Fruit fly (Drosophila melanogaster) whole organism, wandering third instar larva: Measurements from ENCODE around the gene Rai1.
A peak's percentile ranks its signal among the peaks of the same experiment; 100 is the strongest.

Source experiments
- Abd-B ChIP-seq: fragments of >200 bp; optimal IDR thresholded peaks from 2 replicates; lab custom pipeline; 2017; ENCODE audit warnings: missing biosample characterization, missing genetic modification characterization
- CG9705 ChIP-seq: fragments of 200-800 bp; sonication (Bioruptor generic); optimal IDR thresholded peaks from 2 replicates; lab custom pipeline; 2018; ENCODE audit warnings: missing biosample characterization, mild to moderate bottlenecking, missing genetic modification characterization
- CrebA ChIP-seq: fragments of 200-800 bp; sonication (Bioruptor generic); optimal IDR thresholded peaks from 2 replicates; lab custom pipeline; 2016; ENCODE audit warnings: missing biosample characterization, mild to moderate bottlenecking, missing genetic modification characterization, borderline replicate concordance
- Dfd ChIP-seq: fragments of >200 bp; optimal IDR thresholded peaks from 2 replicates; lab custom pipeline; 2017; ENCODE audit warnings: missing biosample characterization, missing genetic modification characterization
- GATAd ChIP-seq: sonication (Bioruptor generic); optimal IDR thresholded peaks from 2 replicates; lab custom pipeline; 2016; ENCODE audit warnings: missing biosample characterization, missing genetic modification characterization
- HLH106 ChIP-seq: fragments of 200-800 bp; optimal IDR thresholded peaks from 3 replicates; lab custom pipeline; 2019; ENCODE audit warnings: missing biosample characterization, mild to moderate bottlenecking, missing genetic modification characterization, moderate library complexity
- Hnf4 ChIP-seq: fragments of 200-800 bp; sonication (Bioruptor generic); optimal IDR thresholded peaks from 2 replicates; lab custom pipeline; 2016; ENCODE audit warnings: missing biosample characterization, mild to moderate bottlenecking, missing genetic modification characterization
- Hr78 ChIP-seq: fragments of >200 bp; optimal IDR thresholded peaks from 2 replicates; lab custom pipeline; 2017; ENCODE audit warnings: missing biosample characterization, missing genetic modification characterization
- Hr83 ChIP-seq: fragments of 200-300 bp; sonication (Bioruptor generic); optimal IDR thresholded peaks from 2 replicates; lab custom pipeline; 2016; ENCODE audit warnings: missing biosample characterization, mild to moderate bottlenecking, missing genetic modification characterization, moderate library complexity; ENCODE audit not compliant: poor library complexity, severe bottlenecking
- Mio ChIP-seq: sonication (Bioruptor generic); optimal IDR thresholded peaks from 2 replicates; lab custom pipeline; 2016; ENCODE audit warnings: missing biosample characterization, missing genetic modification characterization
- Myc ChIP-seq: fragments of >200 bp; optimal IDR thresholded peaks from 2 replicates; lab custom pipeline; 2017
- Rel ChIP-seq, 2 experiments: fragments of 200-800 bp; sonication (Bioruptor generic) in 1 of 2; optimal IDR thresholded peaks; 2 replicates in 1 of 2; 3 replicates in 1 of 2; lab custom pipeline; 2016 to 2019; ENCODE audit warnings: mild to moderate bottlenecking in 2 of 2, missing biosample characterization in 2 of 2, missing genetic modification characterization in 2 of 2, moderate library complexity in 1 of 2
- Sp1 ChIP-seq: fragments of 200-800 bp; sonication (Bioruptor generic); optimal IDR thresholded peaks from 3 replicates; lab custom pipeline; 2019; ENCODE audit warnings: missing biosample characterization, mild to moderate bottlenecking, missing genetic modification characterization, moderate library complexity
- Vsx2 ChIP-seq: fragments of 200-300, 225-300 bp; sonication (Bioruptor generic); optimal IDR thresholded peaks from 2 replicates; lab custom pipeline; 2018; ENCODE audit warnings: missing biosample characterization, missing genetic modification characterization; ENCODE audit not compliant: partially characterized antibody
- br ChIP-seq: fragments of 200-800 bp; sonication (Bioruptor generic); optimal IDR thresholded peaks from 2 replicates; lab custom pipeline; 2016; ENCODE audit warnings: missing biosample characterization, missing genetic modification characterization
- brk ChIP-seq: fragments of 200-800 bp; sonication (Bioruptor generic); optimal IDR thresholded peaks from 2 replicates; lab custom pipeline; 2016; ENCODE audit warnings: missing biosample characterization, mild to moderate bottlenecking, missing genetic modification characterization
- dsf ChIP-seq: sonication (Bioruptor generic); optimal IDR thresholded peaks from 2 replicates; lab custom pipeline; 2016; ENCODE audit warnings: missing biosample characterization, missing genetic modification characterization, borderline replicate concordance
- ey ChIP-seq: fragments of 200-800 bp; sonication (Bioruptor generic); optimal IDR thresholded peaks from 2 replicates; lab custom pipeline; 2016; ENCODE audit warnings: missing biosample characterization, missing genetic modification characterization
- foxo ChIP-seq, 2 experiments: fragments of 200-800 bp; sonication (Bioruptor generic); optimal IDR thresholded peaks; 2 replicates in 1 of 2; 3 replicates in 1 of 2; lab custom pipeline; 2016 to 2017; ENCODE audit warnings: missing biosample characterization in 2 of 2, missing genetic modification characterization in 2 of 2
- h ChIP-seq: fragments of 200-800 bp; sonication (Bioruptor generic); optimal IDR thresholded peaks from 3 replicates; lab custom pipeline; 2016; ENCODE audit warnings: missing biosample characterization, mild to moderate bottlenecking, missing genetic modification characterization
- lola ChIP-seq: fragments of >200 bp; optimal IDR thresholded peaks from 2 replicates; lab custom pipeline; 2017; ENCODE audit warnings: missing biosample characterization, missing genetic modification characterization
- psq ChIP-seq: fragments of 200-800 bp; sonication (Bioruptor generic); optimal IDR thresholded peaks from 3 replicates; lab custom pipeline; 2017; ENCODE audit warnings: missing biosample characterization, mild to moderate bottlenecking, missing genetic modification characterization, moderate library complexity
- sage ChIP-seq: fragments of 200-800 bp; sonication (Bioruptor generic); optimal IDR thresholded peaks from 2 replicates; lab custom pipeline; 2016; ENCODE audit warnings: missing biosample characterization, mild to moderate bottlenecking, missing genetic modification characterization
- sv ChIP-seq: fragments of 200-800 bp; sonication (Bioruptor generic); optimal IDR thresholded peaks from 3 replicates; lab custom pipeline; 2016; ENCODE audit warnings: missing biosample characterization, missing genetic modification characterization
- tai ChIP-seq: sonication (Bioruptor generic); optimal IDR thresholded peaks from 2 replicates; lab custom pipeline; 2016; ENCODE audit warnings: missing biosample characterization, missing genetic modification characterization
- woc ChIP-seq: sonication (Bioruptor generic); optimal IDR thresholded peaks from 2 replicates; lab custom pipeline; 2016; ENCODE audit warnings: missing biosample characterization, mild to moderate bottlenecking, missing genetic modification characterization

Rai1 gene

DNA sequence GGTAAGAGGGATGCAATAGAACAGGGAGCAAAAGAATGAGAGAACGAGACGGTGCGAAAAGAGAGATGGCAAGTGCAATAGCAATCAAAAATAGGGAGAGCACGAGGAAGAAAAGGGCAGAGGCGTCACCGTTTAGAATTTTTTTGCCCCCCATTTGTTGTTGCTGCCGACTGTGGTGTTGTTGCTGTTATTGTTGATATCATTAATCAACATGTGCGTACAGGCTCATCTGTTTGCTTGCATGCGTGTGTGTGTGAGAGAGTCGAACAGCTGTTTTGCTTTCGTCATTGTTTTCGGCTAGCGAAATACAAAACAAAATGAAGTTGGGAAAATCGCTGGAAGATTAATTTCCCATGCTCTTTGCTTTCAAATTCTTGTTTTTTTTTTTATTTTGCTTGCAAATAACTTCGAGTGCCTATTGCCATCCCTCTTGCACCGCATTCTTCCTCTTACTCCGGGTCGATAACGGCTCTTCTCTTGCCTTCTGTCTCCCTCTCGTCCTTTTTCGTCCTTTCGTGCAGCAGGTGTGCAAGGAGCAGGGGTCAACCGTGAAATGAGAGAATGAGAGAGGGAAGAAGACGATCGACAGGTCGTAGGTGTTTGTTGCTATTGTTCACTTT, 9.9 kb downstream of the Rai1 start:
- TF ChIP-seq psq (peak; percentile 55), tai (no peak)

DNA sequence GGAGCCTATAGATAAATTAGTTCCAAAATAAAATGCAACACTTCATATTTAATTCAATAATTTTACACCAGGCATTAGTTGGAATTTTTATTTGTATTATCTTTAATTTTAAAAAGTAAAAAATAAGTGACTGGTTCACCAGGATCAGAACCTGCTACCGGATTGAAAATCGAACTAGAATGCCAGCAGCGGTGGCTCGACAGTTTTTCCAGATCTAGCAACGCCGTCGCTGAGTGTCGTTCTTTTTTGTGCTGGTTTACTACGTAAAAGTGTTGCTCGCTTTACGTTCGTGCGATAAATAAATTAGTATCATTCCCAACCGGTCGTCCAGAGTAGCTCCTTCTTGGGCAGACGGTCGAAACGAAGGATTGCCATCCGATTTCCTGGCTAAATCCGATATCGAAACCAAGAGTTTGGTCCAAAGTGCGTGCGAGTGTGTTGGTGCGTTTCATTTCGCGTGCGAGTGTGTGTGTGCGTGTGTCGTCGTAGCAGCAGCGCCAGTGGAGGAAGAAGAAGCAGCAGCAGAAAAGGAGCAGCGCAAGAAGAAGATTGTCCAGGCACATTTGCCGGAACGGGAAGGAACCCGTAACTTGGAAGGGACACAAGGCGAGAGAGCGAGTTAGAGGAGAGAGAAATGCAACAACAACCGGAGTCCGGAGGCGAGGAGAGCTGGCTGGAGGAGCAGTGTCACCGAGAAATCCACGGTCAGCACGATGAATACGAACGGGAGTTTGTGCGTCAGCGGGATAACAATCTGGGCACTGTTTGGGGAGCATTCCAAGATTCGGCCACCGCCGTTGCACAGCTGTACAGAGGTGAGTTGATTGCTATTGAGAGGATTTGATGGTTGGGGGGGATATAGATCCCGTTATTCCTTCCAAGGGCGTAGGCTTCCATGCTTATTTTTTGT, 11.0 kb downstream of the Rai1 start, which contains the start of gene CG4768:
CG4768 (plus strand) TSS at position 200 of the 910 bp plus-strand sequence.
- TF ChIP-seq woc (GFP tag; lab: Kevin White, UChicago) (peak; percentile 34), Rel (GFP tag; optimal IDR thresholded peaks at IDR 0.05; lab: Kevin White, UChicago) (no peak), Rel (tag; optimal IDR thresholded peaks at IDR 0.05; lab: Kevin White, UChicago) (peak; percentile 9), sage (GFP tag; lab: Kevin White, UChicago) (no peak), Sp1 (GFP tag; lab: Kevin White, UChicago) (peak; percentile 13)

DNA sequence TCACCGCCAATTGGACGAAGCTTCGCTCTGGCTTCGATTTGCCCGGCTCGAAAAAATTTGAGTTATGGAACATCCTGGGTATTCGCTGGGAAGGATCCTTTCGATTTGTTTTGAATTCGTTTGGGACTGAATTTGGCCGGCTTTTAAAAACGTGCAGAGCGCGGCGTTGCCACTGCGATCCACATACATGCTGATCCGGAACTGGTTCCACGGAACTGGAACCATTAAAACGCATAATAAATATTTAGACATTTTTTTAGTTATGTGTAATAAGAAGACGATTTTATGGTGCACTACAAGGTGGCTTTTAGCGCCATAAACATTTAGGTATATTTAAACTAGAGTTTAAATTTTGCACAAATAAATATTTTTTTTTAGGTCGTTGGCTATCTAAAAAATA, 12.1 kb downstream of the Rai1 start, which contains the start of gene Rrp45:
Rrp45 (minus strand) TSS at position 209 of the 400 bp plus-strand sequence.
- TF ChIP-seq Myc (lab: Kevin White, UChicago) (peak; percentile 26), GATAd (GFP tag; lab: Kevin White, UChicago) (no peak), woc (GFP tag; lab: Kevin White, UChicago) (peak; percentile 29)

DNA sequence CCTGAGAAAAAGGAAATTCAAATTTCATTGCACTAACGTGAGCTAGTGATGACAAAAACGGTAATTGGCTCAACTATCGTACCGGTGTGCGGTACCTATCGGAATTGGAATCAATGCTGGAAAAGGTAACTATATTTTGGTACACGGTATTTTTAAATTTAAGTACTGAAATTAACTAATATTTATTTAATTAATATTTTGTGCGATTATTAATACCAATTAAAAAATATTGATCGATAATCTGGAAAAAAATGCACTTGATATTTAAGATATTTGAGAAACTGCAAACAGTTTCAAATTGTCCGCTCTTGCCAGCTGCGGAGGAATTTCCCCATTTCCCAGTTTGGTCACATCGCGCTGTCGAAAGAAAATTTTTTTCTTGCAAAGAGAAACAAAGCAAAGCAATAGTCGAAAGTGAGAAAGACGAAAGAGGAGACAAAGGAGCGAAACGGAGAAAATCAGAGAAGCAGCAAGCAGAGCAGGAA, 15.7 kb downstream of the Rai1 start:
- TF ChIP-seq tai, result no peak
- TF ChIP-seq HLH106, result peak; percentile 23
- TF ChIP-seq psq, result peak; percentile 63
- TF ChIP-seq Myc (lab: Kevin White, UChicago), result peak; percentile 13
- no peak for TF ChIP-seq Hr78 (GFP tag; lab: Kevin White, UChicago)
- no peak for TF ChIP-seq brk (GFP tag; lab: Kevin White, UChicago)
- peak in 1 of 2 experiments; percentile 18 for TF ChIP-seq foxo (GFP tag; optimal IDR thresholded peaks at IDR 0.05; lab: Kevin White, UChicago)

DNA sequence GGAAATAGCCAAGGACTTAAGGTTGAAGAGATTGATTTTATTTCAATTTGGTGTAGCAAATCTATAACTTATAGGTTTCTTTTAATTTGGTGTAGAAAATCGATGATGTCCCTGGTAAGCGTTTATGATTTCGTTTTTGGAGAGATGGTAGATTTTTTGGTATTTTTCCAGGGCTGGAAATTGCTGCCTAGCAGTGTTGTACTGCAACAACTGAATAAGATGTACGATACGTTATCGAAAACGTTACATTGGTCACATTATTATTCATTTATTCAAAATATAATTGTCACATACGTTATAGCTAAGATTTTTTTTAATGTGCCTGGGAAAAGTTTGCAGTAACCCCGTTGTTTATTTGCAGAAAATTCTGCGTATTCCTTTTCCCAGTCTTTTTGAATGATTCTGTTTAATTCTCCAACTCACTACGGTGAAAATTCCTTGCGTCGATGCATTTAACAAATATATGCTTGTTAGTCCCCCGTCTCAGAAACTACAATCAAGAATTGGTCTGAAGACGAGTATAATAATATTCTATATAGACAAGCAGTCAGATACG, 16.2 kb downstream of the Rai1 start, which contains the start of the genes CG9609 and Sap30:
CG9609 (minus strand) TSS at position 149 of the 556 bp plus-strand sequence.
Sap30 (plus strand) TSS at position 424 of the 556 bp plus-strand sequence.
- TF ChIP-seq Hr83 (GFP tag; lab: Kevin White, UChicago) (peak; percentile 28), Hnf4 (GFP tag; lab: Kevin White, UChicago) (peak; percentile 24), sage (GFP tag; lab: Kevin White, UChicago) (no peak)

DNA sequence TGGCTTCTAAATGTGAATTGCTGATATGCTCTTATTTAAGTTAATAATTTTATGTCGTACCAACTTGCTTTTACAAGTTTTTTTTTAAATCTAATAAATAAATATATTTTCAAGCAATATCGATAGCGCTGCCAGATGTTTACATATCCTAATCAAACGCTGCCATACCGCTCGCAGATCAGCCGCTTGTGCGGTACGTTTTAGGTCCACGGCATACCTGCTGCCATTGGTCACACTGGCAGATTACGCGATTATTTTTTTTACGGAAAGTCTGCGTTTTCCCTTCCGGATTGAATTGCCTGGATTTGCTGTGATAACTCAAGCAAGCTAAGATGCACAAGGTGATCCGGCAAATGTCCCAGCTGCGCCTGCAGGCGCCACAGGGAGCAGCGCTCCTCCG, 19.4 kb downstream of the Rai1 start, which contains the start of gene mRpL22:
mRpL22 (plus strand) TSS at position 191 of the 400 bp plus-strand sequence.
- TF ChIP-seq Mio (no peak), dsf (no peak), brk (GFP tag; lab: Kevin White, UChicago) (no peak), ey (no peak), Hr83 (GFP tag; lab: Kevin White, UChicago) (no peak), Vsx2 (no peak), h (GFP tag; lab: Kevin White, UChicago) (no peak), Myc (lab: Kevin White, UChicago) (no peak), HLH106 (no peak), lola (GFP tag; lab: Kevin White, UChicago) (no peak), Abd-B (no peak), Hr78 (GFP tag; lab: Kevin White, UChicago) (no peak), br (no peak), Dfd (GFP tag; lab: Kevin White, UChicago) (no peak), CrebA (no peak), sv (GFP tag; lab: Kevin White, UChicago) (no peak), foxo (GFP tag; optimal IDR thresholded peaks at IDR 0.05; lab: Kevin White, UChicago) (no peak), CG9705 (GFP tag; lab: Kevin White, UChicago) (no peak)
